Worm (Caenorhabditis elegans) whole organism, mixed stage, embryonic: ENCODE data around the gene F44F4.3.

Experiments used
- M03D4.4 ChIP-seq: sonication (generic microtip); optimal IDR thresholded peaks from 2 replicates; lab custom pipeline; 2017; ENCODE audit warnings: mild to moderate bottlenecking, missing genetic modification characterization, missing compliant biosample characterization
- elt-1 ChIP-seq: sonication (generic microtip); optimal IDR thresholded peaks from 2 replicates; lab custom pipeline; 2017; ENCODE audit warnings: missing genetic modification characterization, mild to moderate bottlenecking, missing compliant biosample characterization, antibody characterized with exemption, moderate library complexity, borderline replicate concordance; ENCODE audit not compliant: insufficient read depth
- elt-3 ChIP-seq: fragments of 150-350 bp; optimal IDR thresholded peaks from 2 replicates; lab custom pipeline; 2014; ENCODE audit warnings: missing biosample characterization, missing genetic modification characterization
- hlh-1 ChIP-seq: fragments of 150-350 bp; optimal IDR thresholded peaks from 2 replicates; lab custom pipeline; 2014; ENCODE audit warnings: missing biosample characterization, missing genetic modification reagents, missing genetic modification characterization
- lsy-2 ChIP-seq: fragments of 150-350 bp; optimal IDR thresholded peaks from 2 replicates; lab custom pipeline; 2014; ENCODE audit warnings: missing biosample characterization, missing genetic modification characterization
- nhr-237 ChIP-seq: fragments of 150-350 bp; optimal IDR thresholded peaks from 2 replicates; lab custom pipeline; 2014; ENCODE audit warnings: missing biosample characterization, missing genetic modification characterization
- snpc-4 ChIP-seq: fragments of 150-350 bp; optimal IDR thresholded peaks from 2 replicates; lab custom pipeline; 2014; ENCODE audit warnings: missing biosample characterization, missing genetic modification characterization
- unc-39 ChIP-seq: fragments of 150-350 bp; optimal IDR thresholded peaks from 2 replicates; lab custom pipeline; 2014; ENCODE audit warnings: missing biosample characterization, missing genetic modification characterization

ce11 chrII:10910219-10910618 is 24.5 kb upstream of the F44F4.3 start, which contains the start of gene sra-11:
- TF ChIP-seq snpc-4 (tag; lab: Kevin White, UChicago) (no peak), M03D4.4 (tag; lab: Kevin White, UChicago) (no peak), elt-1 (no peak), elt-3 (tag; lab: Kevin White, UChicago) (no peak), unc-39 (tag; lab: Kevin White, UChicago) (no peak), nhr-237 (no peak), lsy-2 (tag; lab: Kevin White, UChicago) (no peak), hlh-1 (tag; lab: Kevin White, UChicago) (no peak)
